Fruit fly (Drosophila melanogaster) Kc167 (cell line): ENCODE data around the gene RpL35.
A peak's percentile ranks its signal among the peaks of the same experiment; 100 is the strongest.

ENCODE experiments used
- Myc ChIP-seq: fragments of >200 bp; optimal IDR thresholded peaks from 2 replicates; lab custom pipeline; 2017; ENCODE audit warnings: missing external identifiers
- Sin3A ChIP-seq: fragments of >200 bp; optimal IDR thresholded peaks from 2 replicates; lab custom pipeline; 2018; ENCODE audit warnings: missing external identifiers
- h ChIP-seq: fragments of >200 bp; optimal IDR thresholded peaks from 3 replicates; lab custom pipeline; 2018; ENCODE audit warnings: missing external identifiers
- insv ChIP-seq: fragments of >200 bp; optimal IDR thresholded peaks from 3 replicates; lab custom pipeline; 2018; ENCODE audit warnings: missing external identifiers
- psq ChIP-seq: fragments of >200 bp; optimal IDR thresholded peaks from 2 replicates; lab custom pipeline; 2017; ENCODE audit warnings: missing external identifiers
- ttk ChIP-seq: sonication (Bioruptor generic); optimal IDR thresholded peaks from 2 replicates; lab custom pipeline; 2017; ENCODE audit warnings: missing external identifiers

RpL35 gene

DNA sequence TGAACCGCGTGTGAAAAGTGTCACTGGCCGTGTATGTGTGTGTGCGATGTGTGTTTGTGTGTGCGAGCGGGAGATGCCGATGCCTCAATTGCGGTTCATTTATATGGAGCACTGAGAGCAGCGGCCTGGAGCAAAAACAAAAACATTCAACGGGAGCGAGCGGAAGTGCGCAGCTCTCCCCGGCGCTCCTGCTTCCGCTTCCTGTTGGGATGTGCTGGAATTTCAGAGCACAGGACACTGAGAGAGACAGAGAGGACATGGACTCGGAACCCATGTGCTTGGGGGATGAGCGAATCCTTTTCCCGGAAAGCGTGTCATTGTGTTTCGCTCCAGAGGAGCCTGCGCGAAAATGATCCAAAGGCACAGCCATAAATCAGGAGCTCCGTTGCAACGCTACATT is 8.0 kb upstream of the RpL35 start:
- TF ChIP-seq Sin3A (lab: Kevin White, UChicago) = no peak
- TF ChIP-seq psq = no peak
- no peak for TF ChIP-seq Myc (lab: Kevin White, UChicago)
- TF ChIP-seq ttk (lab: Kevin White, UChicago) = no peak
- TF ChIP-seq insv = no peak
- no peak for TF ChIP-seq h

DNA sequence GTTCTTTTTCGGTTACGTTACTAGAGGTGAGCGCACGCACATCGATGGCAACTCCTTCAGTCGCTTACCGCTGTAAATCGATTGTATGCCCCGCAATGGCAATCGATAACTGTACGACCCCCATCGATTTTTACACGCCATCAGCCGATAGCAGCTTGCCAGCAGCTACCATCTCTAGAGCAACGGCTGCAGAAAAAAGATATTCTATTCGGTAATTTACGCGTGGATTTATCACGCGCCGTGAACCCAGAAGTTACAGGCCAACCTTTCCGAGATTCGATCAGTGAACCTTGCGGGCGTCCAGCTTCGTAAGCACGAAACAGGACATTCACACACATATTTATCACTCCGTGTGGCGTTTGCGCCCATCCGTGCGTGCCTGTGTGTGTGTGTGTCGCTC is 6.3 kb upstream of the RpL35 start, which contains the start of the genes Sirt4 and CG4119:
TSS of gene Sirt4 (minus strand) at position 39 of the 400 bp plus-strand sequence.
TSS of gene CG4119 (plus strand) at position 151 of the 400 bp plus-strand sequence.
- no peak for TF ChIP-seq psq
- TF ChIP-seq insv = no peak
- TF ChIP-seq Sin3A (lab: Kevin White, UChicago) = no peak
- no peak for TF ChIP-seq Myc (lab: Kevin White, UChicago)
- TF ChIP-seq ttk (lab: Kevin White, UChicago) = no peak

DNA sequence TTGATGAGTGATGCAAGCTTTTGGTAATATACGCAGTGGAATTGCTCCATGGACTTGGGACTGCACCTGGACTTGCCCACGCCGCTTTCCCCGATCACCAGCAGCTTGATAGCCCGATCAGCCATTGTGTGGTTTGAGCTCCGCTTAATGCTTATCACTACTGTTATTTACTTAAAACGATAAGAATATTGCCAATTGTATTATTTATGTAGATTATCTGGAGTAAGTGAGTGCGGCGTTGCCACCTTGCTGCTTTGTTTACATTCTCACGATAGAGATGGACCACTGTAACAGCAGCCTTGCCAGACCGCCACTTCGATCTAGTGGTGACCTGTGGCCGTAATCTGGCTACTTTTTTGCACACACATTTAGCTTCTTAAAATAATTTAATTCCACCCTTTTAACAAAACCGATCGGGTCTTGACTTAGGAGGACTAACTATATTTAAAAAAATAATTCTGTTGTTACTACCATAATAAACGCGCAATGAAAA is 618 bp upstream of the RpL35 start, which contains the start of gene Rab18:
TSS of gene Rab18 (minus strand) at position 276 of the 493 bp plus-strand sequence.
- TF ChIP-seq Sin3A (lab: Kevin White, UChicago) = no peak
- TF ChIP-seq h = no peak
- no peak for TF ChIP-seq ttk (lab: Kevin White, UChicago)
- no peak for TF ChIP-seq Myc (lab: Kevin White, UChicago)
- TF ChIP-seq insv = no peak
- TF ChIP-seq psq = no peak

DNA sequence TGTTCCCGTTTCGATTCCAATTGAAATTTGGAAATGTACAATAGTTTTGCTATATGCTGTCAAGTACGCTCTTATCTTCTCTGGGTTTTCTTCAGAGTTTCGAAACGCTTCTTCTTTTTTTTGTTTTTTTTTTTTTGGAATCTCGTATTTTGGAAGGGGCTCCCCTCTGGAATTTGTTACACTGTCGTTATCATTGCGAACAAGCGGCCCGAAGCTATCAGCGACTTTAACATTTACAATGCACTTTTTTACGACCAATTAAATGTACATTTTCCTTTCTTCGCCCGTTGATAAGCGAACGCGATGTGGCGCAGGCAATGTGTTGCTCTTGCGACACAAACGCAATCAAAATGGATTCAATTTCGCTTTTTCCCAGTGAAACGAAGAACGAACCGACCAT is 4.7 kb downstream of the RpL35 start:
- TF ChIP-seq Sin3A (lab: Kevin White, UChicago) (no peak), psq (no peak), h (no peak), Myc (lab: Kevin White, UChicago) (no peak), insv (no peak), ttk (lab: Kevin White, UChicago) (no peak)

DNA sequence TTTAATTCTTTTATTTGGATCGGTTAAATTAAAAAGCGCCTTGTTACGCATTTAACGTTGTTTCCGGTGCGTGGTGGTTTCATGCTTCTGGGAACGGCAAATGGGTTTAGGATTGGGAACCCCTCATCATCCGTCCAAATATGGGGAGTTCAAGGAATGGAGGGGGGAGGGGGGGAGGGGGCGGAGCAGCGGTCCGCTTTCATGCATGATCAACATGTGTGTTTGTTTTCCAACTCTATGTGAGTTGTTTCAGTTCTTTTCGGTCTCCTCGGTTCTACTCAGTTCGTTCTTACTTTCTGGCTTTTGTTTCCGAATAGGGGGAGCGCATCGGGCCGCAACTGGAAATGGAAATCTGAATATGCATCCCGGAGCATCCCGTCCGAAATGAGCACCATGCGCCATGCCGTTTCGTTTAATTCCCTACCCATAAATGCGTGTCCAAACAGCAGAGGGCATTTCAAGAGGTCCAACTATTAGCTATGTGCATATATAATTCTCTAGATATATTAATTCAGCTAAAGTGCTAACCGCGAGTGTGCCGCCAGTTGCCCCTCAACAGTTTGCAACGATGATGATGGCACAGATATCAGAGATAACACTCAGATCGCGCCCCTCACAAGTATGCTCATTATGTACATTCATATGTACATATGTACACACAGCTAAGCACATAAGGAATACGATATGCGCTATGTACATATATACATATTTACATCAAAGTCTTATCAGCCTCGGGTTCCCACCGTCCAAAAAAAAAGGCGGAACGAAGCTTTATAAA is 5.4 kb downstream of the RpL35 start:
- no peak for TF ChIP-seq Myc (lab: Kevin White, UChicago)
- TF ChIP-seq h = no peak
- no peak for TF ChIP-seq Sin3A (lab: Kevin White, UChicago)
- TF ChIP-seq psq = no peak
- TF ChIP-seq ttk (lab: Kevin White, UChicago) = no peak
- TF ChIP-seq insv = no peak

DNA sequence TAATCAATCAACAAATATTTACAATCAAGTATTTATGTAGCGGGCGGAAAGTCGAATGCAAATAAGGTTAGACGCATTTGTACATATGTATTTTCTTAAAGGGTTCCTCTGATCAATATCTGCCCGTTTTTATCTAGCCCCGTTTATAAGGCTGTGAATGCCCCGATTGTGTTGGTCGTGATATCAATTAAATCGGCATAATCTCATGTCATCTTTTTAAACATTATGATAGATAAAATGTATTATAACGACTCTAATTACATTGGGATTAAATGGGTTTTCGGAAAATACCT is 5.9 kb downstream of the RpL35 start:
- TF ChIP-seq insv (no peak), psq (no peak), Myc (lab: Kevin White, UChicago) (no peak), h (no peak), ttk (lab: Kevin White, UChicago) (no peak), Sin3A (lab: Kevin White, UChicago) (no peak)

DNA sequence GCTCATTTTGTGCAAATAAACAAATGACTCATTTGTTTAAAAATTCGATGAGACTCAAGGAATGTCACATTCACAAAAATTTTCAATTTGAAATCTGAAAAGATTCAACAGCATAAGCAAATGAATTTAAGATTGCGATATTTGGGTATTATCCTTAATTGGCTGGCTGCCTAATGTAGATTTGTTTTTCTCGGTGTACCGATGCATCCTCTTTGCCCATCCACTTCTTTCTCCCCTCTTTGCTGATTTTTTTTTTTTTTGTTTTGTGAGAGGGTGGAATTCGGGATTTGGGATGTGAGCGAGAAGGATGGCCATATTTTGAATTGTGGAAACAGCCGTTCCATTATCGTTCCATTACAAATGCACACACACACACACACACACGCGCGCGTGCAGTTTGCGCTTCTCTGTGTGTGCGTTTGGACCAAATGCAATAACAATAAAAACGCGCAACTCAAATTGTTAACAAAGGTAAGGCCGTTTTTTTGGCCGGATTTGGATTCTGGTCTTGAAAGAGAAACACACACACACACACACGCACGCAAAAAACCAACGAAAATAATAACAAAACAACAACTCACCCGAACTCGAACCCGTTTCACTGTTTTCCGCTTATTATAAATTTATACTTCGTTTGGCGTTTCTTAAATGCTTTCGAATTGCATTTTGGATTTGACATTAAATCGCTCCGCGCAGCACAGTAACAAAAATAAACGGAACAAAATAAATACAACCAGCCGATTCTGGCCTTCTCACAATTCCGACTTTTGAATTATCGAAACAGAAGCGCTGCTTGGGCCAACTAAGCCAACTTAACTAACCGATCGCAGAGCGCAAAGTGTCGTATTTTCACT is 7.1 kb downstream of the RpL35 start:
- no peak for TF ChIP-seq h
- no peak for TF ChIP-seq Myc (lab: Kevin White, UChicago)
- TF ChIP-seq insv = no peak
- TF ChIP-seq psq = no peak
- TF ChIP-seq ttk (lab: Kevin White, UChicago) = no peak
- TF ChIP-seq Sin3A (lab: Kevin White, UChicago) = no peak

DNA sequence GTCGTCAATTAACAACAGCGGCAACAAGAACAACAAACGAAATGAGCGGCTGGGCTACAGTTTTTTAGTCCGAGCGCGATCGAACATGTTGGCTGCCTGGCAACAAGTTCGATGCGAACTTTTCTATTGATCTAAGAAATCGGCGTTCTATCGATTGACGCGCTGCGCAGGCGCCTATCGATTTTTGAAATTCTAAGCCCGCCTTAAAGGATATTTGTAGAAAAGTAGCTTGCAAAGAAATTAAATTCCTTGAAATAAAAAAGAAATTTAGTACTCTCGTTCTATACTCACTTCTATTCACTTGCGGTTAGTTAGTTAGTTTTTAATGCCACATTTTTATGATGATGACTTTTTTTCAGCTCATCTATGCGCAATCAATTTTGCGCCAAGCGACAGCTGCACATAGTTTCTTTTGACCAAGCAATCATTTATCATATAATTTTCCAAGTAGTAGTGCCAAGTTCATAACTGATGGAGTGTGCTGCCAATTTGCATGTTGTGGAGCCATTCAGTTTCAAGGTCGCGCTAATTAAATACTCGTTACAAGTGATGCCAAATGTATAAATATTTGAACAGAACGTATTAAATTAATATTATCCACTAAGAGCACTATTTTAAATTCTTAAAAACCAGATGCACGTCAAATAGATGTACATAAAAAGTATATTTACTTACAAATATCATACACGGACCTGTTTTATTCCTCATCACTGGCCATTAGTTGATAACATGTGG is 7.9 kb downstream of the RpL35 start, which contains the start of the genes Tre1 and Gr5a:
TSS of gene Tre1 (minus strand) at position 45 of the 735 bp plus-strand sequence.
TSS of gene Gr5a (plus strand) at position 685 of the 735 bp plus-strand sequence.
- no peak for TF ChIP-seq psq
- no peak for TF ChIP-seq h
- no peak for TF ChIP-seq insv
- no peak for TF ChIP-seq Sin3A (lab: Kevin White, UChicago)
- TF ChIP-seq ttk (lab: Kevin White, UChicago) = no peak
- TF ChIP-seq Myc (lab: Kevin White, UChicago) = no peak

DNA sequence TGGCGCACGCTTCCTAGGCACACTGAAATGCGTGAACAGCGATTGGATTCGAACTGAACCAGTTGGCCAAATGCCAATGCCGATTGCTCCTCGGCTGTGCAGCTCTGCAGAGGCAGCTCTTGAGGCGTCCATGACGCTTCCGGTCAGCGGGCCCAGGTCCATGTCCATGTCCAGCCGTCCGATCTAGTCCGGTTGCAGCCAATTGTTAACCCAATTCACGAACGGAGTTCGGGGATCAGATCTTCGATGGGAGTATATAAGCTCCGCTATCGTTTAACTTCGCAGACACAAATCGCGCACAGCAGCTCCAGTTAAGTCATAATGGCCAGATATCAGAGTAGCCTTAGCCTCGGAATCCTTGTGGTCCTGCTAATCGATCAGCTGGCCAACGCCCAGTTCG is 10.7 kb downstream of the RpL35 start, which contains the start of gene CG42449:
TSS of gene CG42449 (plus strand) at position 301 of the 400 bp plus-strand sequence.
- TF ChIP-seq Sin3A (lab: Kevin White, UChicago) = no peak
- no peak for TF ChIP-seq Myc (lab: Kevin White, UChicago)
- TF ChIP-seq ttk (lab: Kevin White, UChicago) = no peak
- TF ChIP-seq h = no peak
- TF ChIP-seq insv = no peak
- TF ChIP-seq psq = no peak

DNA sequence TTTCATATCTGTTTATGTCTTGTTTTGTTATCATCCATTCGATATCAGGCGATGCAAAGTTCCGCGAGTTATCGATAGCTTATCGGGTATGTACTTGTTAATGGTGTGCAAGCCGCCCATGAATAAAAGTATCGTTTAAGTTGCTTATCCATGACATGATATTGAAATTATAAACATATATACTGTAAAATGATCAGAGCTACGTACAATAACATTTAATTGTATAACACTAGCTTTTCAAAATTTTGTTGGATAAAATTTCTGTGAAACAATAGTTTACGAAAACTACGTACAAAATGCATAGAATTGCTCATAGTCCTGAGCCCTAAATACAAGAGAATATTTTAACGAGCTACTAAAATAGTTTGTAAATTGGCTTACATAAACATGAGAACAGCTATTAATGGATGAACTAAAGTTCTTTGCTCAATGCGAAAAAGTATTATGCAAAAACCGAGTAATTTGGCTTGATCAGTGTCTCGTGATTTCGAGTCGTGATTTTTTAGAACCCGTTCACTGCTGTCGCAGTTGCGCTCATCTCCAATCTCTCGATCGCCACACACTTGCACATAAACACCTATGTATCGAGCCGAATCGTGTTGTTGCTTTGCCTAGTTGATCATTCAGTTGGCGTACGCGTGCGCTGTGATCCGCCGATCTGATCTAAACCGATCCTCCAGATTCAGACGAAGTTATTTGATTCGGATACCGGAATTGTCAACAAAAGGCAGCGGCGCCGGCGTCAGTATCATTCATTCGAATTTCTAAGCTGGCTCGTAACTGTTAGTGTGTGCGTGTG is 17.4 kb downstream of the RpL35 start, which contains the start of the genes PGAP1 and cv:
TSS of gene PGAP1 (minus strand) at position 57 of the 799 bp plus-strand sequence.
TSS of gene cv (plus strand) at position 586 of the 799 bp plus-strand sequence.
- TF ChIP-seq h (no peak), psq (peak; percentile 79)

DNA sequence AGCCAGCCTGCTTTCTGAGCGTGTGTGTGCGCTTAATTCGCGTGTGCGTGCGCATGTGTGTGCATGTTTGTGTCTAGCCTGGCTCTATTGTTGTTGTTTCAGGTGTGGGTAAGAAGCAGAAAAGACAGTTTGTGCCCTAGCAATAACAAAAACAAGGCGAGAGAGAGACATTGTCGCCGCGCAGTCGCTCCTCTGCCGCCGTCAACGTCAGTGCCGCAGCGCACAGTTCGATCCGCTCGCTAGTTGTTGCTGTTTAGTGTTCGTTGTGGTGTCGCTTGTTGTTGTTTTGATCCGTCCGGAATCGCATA is 18.0 kb downstream of the RpL35 start:
- TF ChIP-seq psq (no peak), ttk (lab: Kevin White, UChicago) (no peak), Sin3A (lab: Kevin White, UChicago) (no peak), Myc (lab: Kevin White, UChicago) (no peak), h (no peak), insv (no peak)
